Worm (Caenorhabditis elegans) whole organism, mixed stage, embryonic: ENCODE results near the gene C45H4.18.

Source experiments
- M03D4.4 ChIP-seq: sonication (generic microtip); optimal IDR thresholded peaks from 2 replicates; lab custom pipeline; 2017; ENCODE audit warnings: mild to moderate bottlenecking, missing genetic modification characterization, missing compliant biosample characterization
- bed-3 ChIP-seq: fragments of 200-800 bp; sonication (Bioruptor generic); optimal IDR thresholded peaks from 3 replicates; lab custom pipeline; 2018; ENCODE audit warnings: mild to moderate bottlenecking, missing genetic modification characterization, moderate library complexity, missing compliant biosample characterization
- ceh-39 ChIP-seq: fragments of 150-350 bp; optimal IDR thresholded peaks from 2 replicates; lab custom pipeline; 2014; ENCODE audit warnings: missing biosample characterization, missing genetic modification characterization
- ceh-83 ChIP-seq: fragments of 200-800 bp; sonication (Bioruptor generic); optimal IDR thresholded peaks from 2 replicates; lab custom pipeline; 2018; ENCODE audit warnings: mild to moderate bottlenecking, missing genetic modification characterization, missing compliant biosample characterization
- ces-1 ChIP-seq: fragments of 150-350 bp; optimal IDR thresholded peaks from 2 replicates; lab custom pipeline; 2014; ENCODE audit warnings: missing biosample characterization, missing genetic modification reagents, missing genetic modification characterization
- cnd-1 ChIP-seq: fragments of 200-800 bp; sonication (Bioruptor generic); optimal IDR thresholded peaks from 2 replicates; lab custom pipeline; 2018; ENCODE audit warnings: mild to moderate bottlenecking, missing genetic modification characterization, missing compliant biosample characterization
- drap-1 ChIP-seq: fragments of 200-800 bp; sonication (Bioruptor generic); optimal IDR thresholded peaks from 3 replicates; lab custom pipeline; 2018; ENCODE audit warnings: mild to moderate bottlenecking, missing genetic modification characterization, missing compliant biosample characterization
- elt-1 ChIP-seq: sonication (generic microtip); optimal IDR thresholded peaks from 2 replicates; lab custom pipeline; 2017; ENCODE audit warnings: missing genetic modification characterization, mild to moderate bottlenecking, missing compliant biosample characterization, antibody characterized with exemption, moderate library complexity, borderline replicate concordance; ENCODE audit not compliant: insufficient read depth
- elt-3 ChIP-seq: fragments of 150-350 bp; optimal IDR thresholded peaks from 2 replicates; lab custom pipeline; 2014; ENCODE audit warnings: missing biosample characterization, missing genetic modification characterization
- flh-1 ChIP-seq: fragments of 200-800 bp; sonication (Bioruptor generic); optimal IDR thresholded peaks from 2 replicates; lab custom pipeline; 2018; ENCODE audit warnings: mild to moderate bottlenecking, missing genetic modification characterization, moderate library complexity, missing compliant biosample characterization
- ham-2 ChIP-seq: fragments of 200-800 bp; sonication (Bioruptor generic); optimal IDR thresholded peaks from 2 replicates; lab custom pipeline; 2018; ENCODE audit warnings: mild to moderate bottlenecking, missing genetic modification characterization, missing compliant biosample characterization
- lin-13 ChIP-seq: fragments of 150-350 bp; optimal IDR thresholded peaks from 2 replicates; lab custom pipeline; 2014; ENCODE audit warnings: missing biosample characterization, missing genetic modification characterization
- lin-32 ChIP-seq: fragments of 200-800 bp; sonication (Bioruptor generic); optimal IDR thresholded peaks from 2 replicates; lab custom pipeline; 2018; ENCODE audit warnings: mild to moderate bottlenecking, missing genetic modification characterization, missing compliant biosample characterization
- mab-5 ChIP-seq: fragments of 150-350 bp; optimal IDR thresholded peaks from 2 replicates; lab custom pipeline; 2014; ENCODE audit warnings: missing biosample characterization, missing genetic modification characterization
- mep-1 ChIP-seq: fragments of 150-350 bp; optimal IDR thresholded peaks from 2 replicates; lab custom pipeline; 2017; ENCODE audit warnings: missing biosample characterization, missing genetic modification reagents, missing genetic modification characterization, inconsistent platforms
- mls-2 ChIP-seq: sonication (generic microtip); optimal IDR thresholded peaks from 2 replicates; lab custom pipeline; 2016; ENCODE audit warnings: mild to moderate bottlenecking, missing genetic modification characterization, moderate library complexity, missing compliant biosample characterization
- nhr-12 ChIP-seq: fragments of 150-350 bp; optimal IDR thresholded peaks from 2 replicates; lab custom pipeline; 2014; ENCODE audit warnings: missing biosample characterization, missing genetic modification characterization
- nhr-2 ChIP-seq: fragments of 150-350 bp; optimal IDR thresholded peaks from 2 replicates; lab custom pipeline; 2014; ENCODE audit warnings: missing biosample characterization, missing genetic modification characterization
- nhr-237 ChIP-seq: fragments of 150-350 bp; optimal IDR thresholded peaks from 2 replicates; lab custom pipeline; 2014; ENCODE audit warnings: missing biosample characterization, missing genetic modification characterization
- nhr-28 ChIP-seq: fragments of 150-350 bp; optimal IDR thresholded peaks from 2 replicates; lab custom pipeline; 2014; ENCODE audit warnings: missing biosample characterization, missing genetic modification characterization
- nhr-76 ChIP-seq: sonication (generic microtip); optimal IDR thresholded peaks from 2 replicates; lab custom pipeline; 2017; ENCODE audit warnings: missing biosample characterization, missing genetic modification characterization
- pha-4 ChIP-seq: fragments of 150-350 bp; optimal IDR thresholded peaks from 2 replicates; lab custom pipeline; 2018; ENCODE audit warnings: missing biosample characterization, missing genetic modification reagents, missing genetic modification characterization
- snpc-4 ChIP-seq: fragments of 150-350 bp; optimal IDR thresholded peaks from 2 replicates; lab custom pipeline; 2014; ENCODE audit warnings: missing biosample characterization, missing genetic modification characterization
- sptf-1 ChIP-seq: sonication (generic microtip); optimal IDR thresholded peaks from 2 replicates; lab custom pipeline; 2017; ENCODE audit warnings: mild to moderate bottlenecking, missing genetic modification characterization, moderate library complexity, missing compliant biosample characterization
- tbx-8 ChIP-seq: fragments of 200-800 bp; sonication (Bioruptor generic); optimal IDR thresholded peaks from 2 replicates; lab custom pipeline; 2018; ENCODE audit warnings: mild to moderate bottlenecking, missing genetic modification characterization, moderate library complexity, missing compliant biosample characterization
- unc-39 ChIP-seq: fragments of 150-350 bp; optimal IDR thresholded peaks from 2 replicates; lab custom pipeline; 2014; ENCODE audit warnings: missing biosample characterization, missing genetic modification characterization
- unc-62 ChIP-seq: fragments of 150-350 bp; optimal IDR thresholded peaks from 2 replicates; lab custom pipeline; 2014; ENCODE audit warnings: missing biosample characterization, missing genetic modification reagents, missing genetic modification characterization
- zip-8 ChIP-seq: fragments of 150-350 bp; optimal IDR thresholded peaks from 2 replicates; lab custom pipeline; 2014; ENCODE audit warnings: missing biosample characterization, missing genetic modification characterization
- ztf-11 ChIP-seq: fragments of 150-350 bp; optimal IDR thresholded peaks from 2 replicates; lab custom pipeline; 2014; ENCODE audit warnings: missing biosample characterization, missing genetic modification characterization

C45H4.18 gene

ce11 chrV:2207527-2207926 lies 32.2 kb downstream of the C45H4.18 start:
- no peak for TF ChIP-seq mls-2 (tag; lab: Kevin White, UChicago)
- TF ChIP-seq drap-1 (GFP tag; lab: Kevin White, UChicago) = no peak
- TF ChIP-seq flh-1 (GFP tag; lab: Kevin White, UChicago) = no peak
- no peak for TF ChIP-seq elt-1 (tag; lab: Kevin White, UChicago)
- no peak for TF ChIP-seq unc-39
- TF ChIP-seq lin-32 (GFP tag; lab: Kevin White, UChicago) = no peak
- TF ChIP-seq zip-8 (tag; lab: Kevin White, UChicago) = no peak
- no peak for TF ChIP-seq elt-3 (tag; lab: Kevin White, UChicago)
- TF ChIP-seq nhr-12 (tag; lab: Kevin White, UChicago) = no peak
- no peak for TF ChIP-seq mep-1
- no peak for TF ChIP-seq nhr-28 (tag; lab: Kevin White, UChicago)
- TF ChIP-seq nhr-76 (tag; lab: Kevin White, UChicago) = no peak
- TF ChIP-seq ceh-39 (tag; lab: Kevin White, UChicago) = no peak
- no peak for TF ChIP-seq bed-3 (GFP tag; lab: Kevin White, UChicago)
- TF ChIP-seq unc-62 (GFP tag; lab: Kevin White, UChicago) = no peak

ce11 chrV:2211936-2212335 lies 36.6 kb downstream of the C45H4.18 start, which contains the start of gene nhr-133:
Gene nhr-133 (minus strand): TSS chrV:2212118.
- TF ChIP-seq lin-32 (GFP tag; lab: Kevin White, UChicago) (no peak), snpc-4 (tag; lab: Kevin White, UChicago) (no peak), sptf-1 (tag; lab: Kevin White, UChicago) (no peak), nhr-2 (tag; lab: Kevin White, UChicago) (no peak), mls-2 (tag; lab: Kevin White, UChicago) (no peak), nhr-76 (tag; lab: Kevin White, UChicago) (no peak), bed-3 (GFP tag; lab: Kevin White, UChicago) (no peak), flh-1 (GFP tag; lab: Kevin White, UChicago) (no peak), unc-39 (no peak), cnd-1 (no peak), ceh-39 (tag; lab: Kevin White, UChicago) (no peak), mep-1 (no peak), mab-5 (no peak), ham-2 (GFP tag; lab: Kevin White, UChicago) (no peak)

- TF ChIP-seq snpc-4 (tag; lab: Kevin White, UChicago) (no peak), pha-4 (tag; lab: Kevin White, UChicago) (peak; percentile 6), unc-39 (no peak)
These were observed 39.2 kb downstream of the C45H4.18 start, which contains the start of gene nhr-184 for ce11 chrV:2214428-2215038. Gene nhr-184 (minus strand): TSS chrV:2214478.

- TF ChIP-seq unc-62 (GFP tag; lab: Kevin White, UChicago) = no peak
- no peak for TF ChIP-seq nhr-76 (tag; lab: Kevin White, UChicago)
- TF ChIP-seq sptf-1 (tag; lab: Kevin White, UChicago) = no peak
- TF ChIP-seq ceh-83 (GFP tag; lab: Kevin White, UChicago) = no peak
- TF ChIP-seq lin-32 (GFP tag; lab: Kevin White, UChicago) = no peak
- TF ChIP-seq mls-2 (tag; lab: Kevin White, UChicago) = no peak
- no peak for TF ChIP-seq zip-8 (tag; lab: Kevin White, UChicago)
- TF ChIP-seq drap-1 (GFP tag; lab: Kevin White, UChicago) = no peak
- no peak for TF ChIP-seq ztf-11 (tag; lab: Kevin White, UChicago)
These were observed 40.0 kb downstream of the C45H4.18 start, which contains the start of gene nstp-8 for ce11 chrV:2215352-2215751. Gene nstp-8 (plus strand): TSS chrV:2215652.

ce11 chrV:2216927-2217326 lies 41.6 kb downstream of the C45H4.18 start:
- TF ChIP-seq sptf-1 (tag; lab: Kevin White, UChicago) (no peak), mls-2 (tag; lab: Kevin White, UChicago) (no peak), lin-32 (GFP tag; lab: Kevin White, UChicago) (no peak), nhr-237 (tag; lab: Kevin White, UChicago) (no peak), cnd-1 (no peak), ces-1 (GFP tag; lab: Kevin White, UChicago) (no peak), unc-39 (no peak), ceh-83 (GFP tag; lab: Kevin White, UChicago) (no peak), zip-8 (tag; lab: Kevin White, UChicago) (no peak), M03D4.4 (no peak), lin-13 (no peak), flh-1 (GFP tag; lab: Kevin White, UChicago) (no peak), ztf-11 (tag; lab: Kevin White, UChicago) (no peak), nhr-2 (tag; lab: Kevin White, UChicago) (no peak), nhr-76 (tag; lab: Kevin White, UChicago) (no peak), tbx-8 (GFP tag; lab: Kevin White, UChicago) (no peak), mab-5 (no peak)
